Worm (Caenorhabditis elegans): ENCODE results near the gene C35B8.3.

Gene C35B8.3

ce11 chrX:9213873-9214341, at the start of gene C35B8.3:
Gene C35B8.3, plus strand, starts transcription at chrX:9213923.
- no peak for TF ChIP-seq mec-3 (tag; optimal IDR thresholded peaks at IDR 0.05; ENCODE audit: borderline replicate concordance)
- no peak for TF ChIP-seq unc-42 (tag; optimal IDR thresholded peaks at IDR 0.05)
- peak; percentile 88 for TF ChIP-seq elt-2 (tag; optimal IDR thresholded peaks at IDR 0.05)
- no peak for TF ChIP-seq pros-1 (tag; optimal IDR thresholded peaks at IDR 0.05)

ce11 chrX:9166921-9167320, 46.8 kb upstream of the C35B8.3 start, which contains the start of gene B0563.10:
Gene B0563.10, minus strand, starts transcription at chrX:9167245.
- no peak for TF ChIP-seq unc-55 (GFP tag; optimal IDR thresholded peaks at IDR 0.05)
- no peak for TF ChIP-seq tbx-7 (tag; optimal IDR thresholded peaks at IDR 0.05)
- TF ChIP-seq ztf-16 (tag; optimal IDR thresholded peaks at IDR 0.05), result no peak
- TF ChIP-seq ceh-31 (tag; optimal IDR thresholded peaks at IDR 0.05), result no peak
- no peak for TF ChIP-seq hlh-15 (tag; optimal IDR thresholded peaks at IDR 0.05)
- TF ChIP-seq pros-1 (tag; optimal IDR thresholded peaks at IDR 0.05), result no peak
- no peak for TF ChIP-seq K02D7.2 (tag; optimal IDR thresholded peaks at IDR 0.05)

ce11 chrX:9168239-9168638, 45.5 kb upstream of the C35B8.3 start, which contains the start of gene B0563.9:
Gene B0563.9, plus strand, starts transcription at chrX:9168539.
- no peak for TF ChIP-seq nfya-1 (tag; optimal IDR thresholded peaks at IDR 0.05)
- TF ChIP-seq sdc-2 (tag; optimal IDR thresholded peaks at IDR 0.05), result no peak
- no peak for TF ChIP-seq unc-3 (GFP tag; conservative IDR thresholded peaks at IDR 0.05)
- no peak for TF ChIP-seq unc-3 (tag; optimal IDR thresholded peaks at IDR 0.05)
- TF ChIP-seq mec-3 (tag; optimal IDR thresholded peaks at IDR 0.05; ENCODE audit: borderline replicate concordance), result no peak
- TF ChIP-seq elt-4 (tag; optimal IDR thresholded peaks at IDR 0.05), result no peak
- no peak for TF ChIP-seq che-1 (tag; optimal IDR thresholded peaks at IDR 0.05)
- no peak for TF ChIP-seq pha-2 (tag; optimal IDR thresholded peaks at IDR 0.05)
- TF ChIP-seq pqm-1 (tag; optimal IDR thresholded peaks at IDR 0.05), result no peak
- TF ChIP-seq tbx-7 (tag; optimal IDR thresholded peaks at IDR 0.05), result no peak
- no peak for TF ChIP-seq ceh-9 (tag; optimal IDR thresholded peaks at IDR 0.05)
- TF ChIP-seq tbx-2 (tag; optimal IDR thresholded peaks at IDR 0.05), result no peak
- TF ChIP-seq fkh-10 (GFP tag; optimal IDR thresholded peaks at IDR 0.05), result no peak

- TF ChIP-seq gmeb-2 (tag; optimal IDR thresholded peaks at IDR 0.05) (no peak), mec-3 (tag; optimal IDR thresholded peaks at IDR 0.05; ENCODE audit: borderline replicate concordance) (no peak), sox-2 (GFP tag; IDR thresholded peaks at IDR 0.05) (no peak)
These were observed 43.7 kb upstream of the C35B8.3 start for ce11 chrX:9170058-9170457.

ce11 chrX:9171241-9171640, 42.5 kb upstream of the C35B8.3 start, which contains the start of gene B0563.1:
Gene B0563.1, plus strand, starts transcription at chrX:9171541.
- no peak for TF ChIP-seq lin-11 (tag; optimal IDR thresholded peaks at IDR 0.05)
- TF ChIP-seq ahr-1 (tag; optimal IDR thresholded peaks at IDR 0.05), result no peak

- no peak for TF ChIP-seq pha-2 (tag; optimal IDR thresholded peaks at IDR 0.05)
- TF ChIP-seq npax-4 (tag; optimal IDR thresholded peaks at IDR 0.05), result no peak
- TF ChIP-seq syd-9 (tag; optimal IDR thresholded peaks at IDR 0.05), result no peak
- TF ChIP-seq unc-3 (GFP tag; conservative IDR thresholded peaks at IDR 0.05), result no peak
- no peak for TF ChIP-seq unc-3 (tag; optimal IDR thresholded peaks at IDR 0.05)
- TF ChIP-seq F13H6.1 (tag; optimal IDR thresholded peaks at IDR 0.05), result no peak
- no peak for TF ChIP-seq elt-2 (tag; optimal IDR thresholded peaks at IDR 0.05)
- no peak for TF ChIP-seq ceh-31 (tag; optimal IDR thresholded peaks at IDR 0.05)
- no peak for TF ChIP-seq ceh-48 (tag; optimal IDR thresholded peaks at IDR 0.05)
- TF ChIP-seq lim-6 (tag; optimal IDR thresholded peaks at IDR 0.05), result no peak
- TF ChIP-seq pat-9 (tag; optimal IDR thresholded peaks at IDR 0.05), result no peak
- TF ChIP-seq elt-4 (tag; optimal IDR thresholded peaks at IDR 0.05), result no peak
These were observed 41.4 kb upstream of the C35B8.3 start, which contains the start of gene B0563.18 for ce11 chrX:9172278-9172677. Gene B0563.18, plus strand, starts transcription at chrX:9172578.
